Worm (Caenorhabditis elegans) whole organism, L4 larva: ENCODE measurements around the gene dml-1.

Source experiments
- T20F7.1 ChIP-seq: fragments of 200-800 bp; sonication (Bioruptor generic); optimal IDR thresholded peaks from 2 replicates; lab custom pipeline; 2018; ENCODE audit warnings: mild to moderate bottlenecking, missing genetic modification characterization, missing compliant biosample characterization
- ZK546.5 ChIP-seq, 2 experiments: sonication (generic microtip); optimal IDR thresholded peaks; 2 replicates each; lab custom pipeline; 2017; ENCODE audit warnings: missing biosample characterization in 2 of 2, missing genetic modification characterization in 2 of 2
- fos-1 ChIP-seq: fragments of 150-350 bp; optimal IDR thresholded peaks from 2 replicates; lab custom pipeline; 2014; ENCODE audit warnings: missing biosample characterization, missing genetic modification characterization
- lin-39 ChIP-seq: fragments of 150-350 bp; optimal IDR thresholded peaks from 2 replicates; lab custom pipeline; 2014; ENCODE audit warnings: missing biosample characterization, missing genetic modification reagents, missing genetic modification characterization
- nhr-41 ChIP-seq: fragments of 200-800 bp; sonication (Bioruptor generic); IDR thresholded peaks from 2 replicates; pipeline ENCODE4 v1.3.6; 2022; ENCODE audit warnings: missing genetic modification reagents, missing genetic modification characterization, missing compliant biosample characterization
- nhr-6 ChIP-seq: fragments of 150-350 bp; optimal IDR thresholded peaks from 2 replicates; lab custom pipeline; 2014; ENCODE audit warnings: missing biosample characterization, missing genetic modification characterization
- pqm-1 ChIP-seq: sonication (generic microtip); optimal IDR thresholded peaks from 2 replicates; lab custom pipeline; 2017; ENCODE audit warnings: missing biosample characterization, missing genetic modification characterization
- saeg-2 ChIP-seq: fragments of 200-800 bp; sonication (Bioruptor generic); IDR thresholded peaks from 2 replicates; pipeline ENCODE4 v1.3.6; 2022; ENCODE audit warnings: missing genetic modification reagents, missing genetic modification characterization, missing compliant biosample characterization
- unc-39 ChIP-seq: sonication (generic microtip); optimal IDR thresholded peaks from 2 replicates; lab custom pipeline; 2017; ENCODE audit warnings: missing biosample characterization, missing genetic modification characterization

ce11 chrIV:2864743-2865142 is 22.0 kb upstream of the dml-1 start, which contains the start of gene Y54G2A.16:
- no peak for TF ChIP-seq nhr-41 (GFP tag; lab: Robert Waterston, UW)
- TF ChIP-seq fos-1 (tag; lab: Kevin White, UChicago): no peak
- no peak for TF ChIP-seq nhr-6 (tag; lab: Kevin White, UChicago)
- no peak for TF ChIP-seq lin-39 (tag; lab: Kevin White, UChicago)
- no peak for TF ChIP-seq ZK546.5 (tag; optimal IDR thresholded peaks at IDR 0.05; lab: Kevin White, UChicago)
- no peak for TF ChIP-seq unc-39 (tag; lab: Kevin White, UChicago)
- TF ChIP-seq T20F7.1 (GFP tag; lab: Kevin White, UChicago): no peak
- no peak for TF ChIP-seq pqm-1 (tag; lab: Kevin White, UChicago)
- TF ChIP-seq saeg-2 (GFP tag; lab: Robert Waterston, UW): no peak
